Worm (Caenorhabditis elegans) whole organism, early embryonic: Measurements from ENCODE around the gene lst-2.
"Not testable (repeated sequence)": the region's sequence is repeated elsewhere in the genome, so short reads cannot be mapped to it uniquely, and the experiment has no call there.

Source experiments
- aly-1 ChIP-seq: sonication (generic microtip); optimal IDR thresholded peaks from 2 replicates; lab custom pipeline; 2016; ENCODE audit warnings: missing genetic modification characterization, missing compliant biosample characterization
- ama-1 ChIP-seq: fragments of 150-350 bp; optimal IDR thresholded peaks from 2 replicates; lab custom pipeline; 2014
- ceh-13 ChIP-seq: fragments of 200-800 bp; sonication (Bioruptor generic); optimal IDR thresholded peaks from 2 replicates; lab custom pipeline; 2018; ENCODE audit warnings: mild to moderate bottlenecking, missing genetic modification characterization, missing compliant biosample characterization
- flt-1 ChIP-seq: fragments of 200-800 bp; sonication (Bioruptor generic); IDR thresholded peaks from 2 replicates; pipeline ENCODE4 v1.3.6; 2022; ENCODE audit warnings: missing genetic modification characterization, missing compliant biosample characterization
- hmg-4 ChIP-seq: fragments of 200-800 bp; sonication (Bioruptor generic); optimal IDR thresholded peaks from 2 replicates; lab custom pipeline; 2018; ENCODE audit warnings: mild to moderate bottlenecking, missing genetic modification characterization, missing compliant biosample characterization
- tbx-11 ChIP-seq: fragments of 200-800 bp; sonication (Bioruptor generic); IDR thresholded peaks from 2 replicates; pipeline ENCODE4 v1.3.6; 2022; ENCODE audit warnings: missing genetic modification characterization, missing compliant biosample characterization
- tra-4 ChIP-seq: sonication (generic microtip); optimal IDR thresholded peaks from 2 replicates; lab custom pipeline; 2017; ENCODE audit warnings: missing genetic modification characterization, missing compliant biosample characterization

DNA sequence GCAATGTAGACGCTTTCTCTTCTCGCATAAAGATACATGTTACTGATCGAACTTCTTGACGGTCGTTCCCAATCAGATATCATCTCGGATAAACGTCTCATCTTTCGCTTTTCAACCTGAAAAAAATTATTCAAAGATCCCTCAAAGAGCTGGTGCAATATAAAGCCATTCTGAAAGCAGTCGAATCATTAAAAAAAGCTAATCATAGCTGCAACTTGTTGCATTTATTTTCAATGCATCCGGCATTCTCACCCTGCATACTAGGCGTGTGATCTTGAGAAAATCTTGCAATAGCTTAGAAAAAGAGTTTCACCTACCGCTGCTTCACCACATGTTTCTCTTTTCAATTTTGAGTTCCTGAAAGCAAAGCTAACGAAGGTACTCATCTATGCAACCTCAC is 50.9 kb downstream of the lst-2 start, which contains the start of gene C24A8.6:
- TF ChIP-seq ama-1 (lab: Kevin White, UChicago); hmg-4 (GFP tag; lab: Kevin White, UChicago); tbx-11; aly-1; flt-1 (GFP tag; lab: Robert Waterston, UW); ceh-13 (GFP tag; lab: Kevin White, UChicago); tra-4 (tag; lab: Kevin White, UChicago): not testable (repeated sequence)
